Fruit fly (Drosophila melanogaster) whole organism, embryonic: ENCODE results near the gene Syn1.

ENCODE experiments used
- Aef1 ChIP-seq: fragments of 200-800 bp; sonication (Bioruptor generic); IDR thresholded peaks from 3 replicates; pipeline ENCODE4 v1.3.6; 2022; ENCODE audit warnings: missing biosample characterization, missing genetic modification characterization
- B-H2 ChIP-seq: fragments of 200-800 bp; sonication (Bioruptor generic); optimal IDR thresholded peaks from 2 replicates; lab custom pipeline; 2018; ENCODE audit warnings: missing biosample characterization, mild to moderate bottlenecking, missing genetic modification characterization
- CG10654 ChIP-seq: fragments of 200-800 bp; sonication (Bioruptor generic); optimal IDR thresholded peaks from 2 replicates; lab custom pipeline; 2016; ENCODE audit warnings: missing biosample characterization, missing genetic modification characterization
- CG11247 ChIP-seq: fragments of 200-800 bp; sonication (Bioruptor generic); IDR thresholded peaks from 2 replicates; pipeline ENCODE4 v1.3.6; 2022; ENCODE audit warnings: missing biosample characterization, missing genetic modification characterization
- CG11398 ChIP-seq: fragments of 200-800 bp; sonication (Bioruptor generic); optimal IDR thresholded peaks from 2 replicates; lab custom pipeline; 2016; ENCODE audit warnings: missing biosample characterization, missing genetic modification characterization
- CG11560 ChIP-seq: fragments of 200-800 bp; sonication (Bioruptor generic); IDR thresholded peaks from 3 replicates; pipeline ENCODE4 v1.3.6; 2022; ENCODE audit warnings: missing biosample characterization, missing genetic modification characterization
- CG12104 ChIP-seq: fragments of 200-800 bp; sonication (Bioruptor generic); optimal IDR thresholded peaks from 3 replicates; lab custom pipeline; 2016; ENCODE audit warnings: missing biosample characterization, missing genetic modification characterization
- CG12769 ChIP-seq: fragments of 200-800 bp; sonication (Bioruptor generic); optimal IDR thresholded peaks from 2 replicates; lab custom pipeline; 2019; ENCODE audit warnings: missing biosample characterization, mild to moderate bottlenecking, missing genetic modification characterization, moderate library complexity
- CG13775 ChIP-seq: fragments of 200-800 bp; sonication (Bioruptor generic); optimal IDR thresholded peaks from 3 replicates; lab custom pipeline; 2017; ENCODE audit warnings: missing biosample characterization, mild to moderate bottlenecking, missing genetic modification characterization
- CG15269 ChIP-seq: fragments of 200-800 bp; sonication (Bioruptor generic); optimal IDR thresholded peaks from 2 replicates; lab custom pipeline; 2018; ENCODE audit warnings: missing biosample characterization, mild to moderate bottlenecking, missing genetic modification characterization, moderate library complexity
- CG15514 ChIP-seq: fragments of 200-800 bp; sonication (Bioruptor generic); optimal IDR thresholded peaks from 3 replicates; lab custom pipeline; 2017; ENCODE audit warnings: missing biosample characterization, missing genetic modification characterization, mild to moderate bottlenecking, moderate library complexity, missing genetic modification reagents
- CG2199 ChIP-seq: fragments of 200-800 bp; sonication (Bioruptor generic); IDR thresholded peaks from 3 replicates; pipeline ENCODE4 v1.3.6; 2022; ENCODE audit warnings: missing biosample characterization, missing genetic modification characterization
- CG5180 ChIP-seq: fragments of 200-800 bp; sonication (Bioruptor generic); optimal IDR thresholded peaks from 3 replicates; lab custom pipeline; 2017; ENCODE audit warnings: missing biosample characterization, missing genetic modification characterization, mild to moderate bottlenecking, moderate library complexity, missing genetic modification reagents
- CG5953 ChIP-seq: fragments of 200-800 bp; sonication (Bioruptor generic); IDR thresholded peaks from 2 replicates; pipeline ENCODE4 v1.3.6; 2022; ENCODE audit warnings: missing biosample characterization, missing genetic modification characterization
- CG6765 ChIP-seq: fragments of 200-800 bp; sonication (Bioruptor generic); optimal IDR thresholded peaks from 3 replicates; lab custom pipeline; 2017; ENCODE audit warnings: missing biosample characterization, mild to moderate bottlenecking, missing genetic modification characterization
- CG7928 ChIP-seq: fragments of 200-800 bp; sonication (Bioruptor generic); optimal IDR thresholded peaks from 2 replicates; lab custom pipeline; 2017; ENCODE audit warnings: missing biosample characterization, mild to moderate bottlenecking, missing genetic modification characterization
- CG8290 ChIP-seq, 3 experiments: fragments of 200-800 bp; sonication (Bioruptor generic); optimal IDR thresholded peaks; 2 replicates each; lab custom pipeline; 2016 to 2019; ENCODE audit warnings: missing biosample characterization in 3 of 3, missing genetic modification characterization in 3 of 3, mild to moderate bottlenecking in 2 of 3, moderate library complexity in 1 of 3
- CG9215 ChIP-seq: fragments of 200-800 bp; sonication (Bioruptor generic); IDR thresholded peaks from 2 replicates; pipeline ENCODE4 v1.3.6; 2022; ENCODE audit warnings: missing biosample characterization, missing genetic modification characterization
- CG9876 ChIP-seq: fragments of 200-800 bp; sonication (Bioruptor generic); optimal IDR thresholded peaks from 2 replicates; lab custom pipeline; 2016; ENCODE audit warnings: missing biosample characterization, missing genetic modification characterization
- CrebB ChIP-seq: fragments of 200-800 bp; sonication (Bioruptor generic); optimal IDR thresholded peaks from 3 replicates; lab custom pipeline; 2018; ENCODE audit warnings: missing biosample characterization, mild to moderate bottlenecking, missing genetic modification characterization
- Deaf1 ChIP-seq: fragments of 200-800 bp; optimal IDR thresholded peaks from 3 replicates; lab custom pipeline; 2019; ENCODE audit warnings: missing biosample characterization, mild to moderate bottlenecking, missing genetic modification characterization, moderate library complexity
- E2f1 ChIP-seq: fragments of 200-800 bp; sonication (Bioruptor generic); IDR thresholded peaks from 2 replicates; pipeline ENCODE4 v1.3.6; 2022; ENCODE audit warnings: missing biosample characterization, missing genetic modification characterization
- ERR ChIP-seq: fragments of 200-800 bp; sonication (Bioruptor generic); optimal IDR thresholded peaks from 2 replicates; lab custom pipeline; 2016; ENCODE audit warnings: missing biosample characterization, missing genetic modification characterization
- Gsc ChIP-seq: fragments of 200-800 bp; sonication (Bioruptor generic); IDR thresholded peaks from 2 replicates; pipeline ENCODE4 v1.3.6; 2022; ENCODE audit warnings: missing biosample characterization, missing genetic modification characterization
- H15 ChIP-seq: fragments of 200-800 bp; sonication (Bioruptor generic); IDR thresholded peaks from 3 replicates; pipeline ENCODE4 v1.3.6; 2022; ENCODE audit warnings: missing biosample characterization, missing genetic modification characterization
- HmgD ChIP-seq: fragments of 200-800 bp; sonication (Bioruptor generic); optimal IDR thresholded peaks from 3 replicates; lab custom pipeline; 2016; ENCODE audit warnings: missing biosample characterization, missing genetic modification characterization
- NK7.1 ChIP-seq: fragments of 200-800 bp; sonication (Bioruptor generic); optimal IDR thresholded peaks from 3 replicates; lab custom pipeline; 2016; ENCODE audit warnings: missing biosample characterization, missing genetic modification characterization
- Vsx1 ChIP-seq: fragments of 200-800 bp; sonication (Bioruptor generic); optimal IDR thresholded peaks from 2 replicates; lab custom pipeline; 2017; ENCODE audit warnings: missing biosample characterization, mild to moderate bottlenecking, missing genetic modification characterization, missing genetic modification reagents
- Xbp1 ChIP-seq: fragments of 200-800 bp; sonication (Bioruptor generic); optimal IDR thresholded peaks from 3 replicates; lab custom pipeline; 2016; ENCODE audit warnings: missing biosample characterization, mild to moderate bottlenecking, missing genetic modification characterization
- ac ChIP-seq: fragments of 200-800 bp; sonication (Bioruptor generic); optimal IDR thresholded peaks from 3 replicates; lab custom pipeline; 2017; ENCODE audit warnings: missing biosample characterization, mild to moderate bottlenecking, missing genetic modification characterization
- bcd ChIP-seq: fragments of 200-800 bp; sonication (Bioruptor generic); optimal IDR thresholded peaks from 2 replicates; lab custom pipeline; 2017; ENCODE audit warnings: missing biosample characterization, mild to moderate bottlenecking, missing genetic modification characterization
- bowl ChIP-seq: fragments of 200-800 bp; sonication (Bioruptor generic); IDR thresholded peaks from 2 replicates; pipeline ENCODE4 v1.3.6; 2022; ENCODE audit warnings: missing biosample characterization, missing genetic modification characterization
- br ChIP-seq: fragments of >200 bp; optimal IDR thresholded peaks from 2 replicates; lab custom pipeline; 2017
- cad ChIP-seq: fragments of >200 bp; optimal IDR thresholded peaks from 2 replicates; lab custom pipeline; 2017; ENCODE audit warnings: missing biosample characterization, missing genetic modification characterization
- chif ChIP-seq, 2 experiments: fragments of 200-800 bp; sonication (Bioruptor generic); optimal IDR thresholded peaks; 3 replicates each; lab custom pipeline; 2016; ENCODE audit warnings: missing biosample characterization in 2 of 2, missing genetic modification characterization in 2 of 2
- da ChIP-seq: fragments of 200-800 bp; sonication (Bioruptor generic); optimal IDR thresholded peaks from 2 replicates; lab custom pipeline; 2016; ENCODE audit warnings: missing biosample characterization, missing genetic modification characterization
- disco-r ChIP-seq: fragments of 200-800 bp; sonication (Bioruptor generic); optimal IDR thresholded peaks from 2 replicates; lab custom pipeline; 2016; ENCODE audit warnings: missing biosample characterization, missing genetic modification characterization
- eyg ChIP-seq: fragments of 200-800 bp; sonication (Bioruptor generic); optimal IDR thresholded peaks from 3 replicates; lab custom pipeline; 2016; ENCODE audit warnings: missing biosample characterization, missing genetic modification characterization
- gcm ChIP-seq: fragments of 200-800 bp; sonication (Bioruptor generic); optimal IDR thresholded peaks from 2 replicates; lab custom pipeline; 2019; ENCODE audit warnings: missing biosample characterization, mild to moderate bottlenecking, missing genetic modification characterization, moderate library complexity
- grn ChIP-seq: fragments of 200-800 bp; sonication (Bioruptor generic); optimal IDR thresholded peaks from 3 replicates; lab custom pipeline; 2017; ENCODE audit warnings: missing biosample characterization, missing genetic modification characterization
- ind ChIP-seq: fragments of 200-800 bp; sonication (Bioruptor generic); optimal IDR thresholded peaks from 3 replicates; lab custom pipeline; 2016; ENCODE audit warnings: missing biosample characterization, missing genetic modification characterization
- knrl ChIP-seq: fragments of 200-800 bp; sonication (Bioruptor generic); IDR thresholded peaks from 3 replicates; pipeline ENCODE4 v1.3.6; 2022; ENCODE audit warnings: missing biosample characterization, missing genetic modification characterization; ENCODE audit not compliant: partially characterized antibody
- lilli ChIP-seq: fragments of 200-800 bp; sonication (Bioruptor generic); optimal IDR thresholded peaks from 3 replicates; lab custom pipeline; 2016; ENCODE audit warnings: missing biosample characterization, missing genetic modification characterization
- maf-S ChIP-seq: fragments of 200-800 bp; sonication (Bioruptor generic); optimal IDR thresholded peaks from 2 replicates; lab custom pipeline; 2016; ENCODE audit warnings: missing biosample characterization, missing genetic modification characterization
- pita ChIP-seq: fragments of 200-800 bp; sonication (Bioruptor generic); optimal IDR thresholded peaks from 2 replicates; lab custom pipeline; 2017; ENCODE audit warnings: missing biosample characterization, mild to moderate bottlenecking, missing genetic modification characterization
- sima ChIP-seq: fragments of 200-800 bp; sonication (Bioruptor generic); optimal IDR thresholded peaks from 2 replicates; lab custom pipeline; 2016; ENCODE audit warnings: missing biosample characterization, missing genetic modification characterization
- so ChIP-seq: fragments of 200-800 bp; sonication (Bioruptor generic); IDR thresholded peaks from 3 replicates; pipeline ENCODE4 v1.3.6; 2022; ENCODE audit warnings: missing biosample characterization, missing genetic modification characterization
- toy ChIP-seq: fragments of 200-800 bp; sonication (Bioruptor generic); IDR thresholded peaks from 2 replicates; pipeline ENCODE4 v1.3.6; 2022; ENCODE audit warnings: missing biosample characterization, missing genetic modification characterization
- trem ChIP-seq: fragments of 200-800 bp; optimal IDR thresholded peaks from 3 replicates; lab custom pipeline; 2019; ENCODE audit warnings: missing biosample characterization, mild to moderate bottlenecking, missing genetic modification characterization, moderate library complexity
- yki ChIP-seq: fragments of >200 bp; optimal IDR thresholded peaks from 3 replicates; lab custom pipeline; 2018

The Syn1 gene

DNA sequence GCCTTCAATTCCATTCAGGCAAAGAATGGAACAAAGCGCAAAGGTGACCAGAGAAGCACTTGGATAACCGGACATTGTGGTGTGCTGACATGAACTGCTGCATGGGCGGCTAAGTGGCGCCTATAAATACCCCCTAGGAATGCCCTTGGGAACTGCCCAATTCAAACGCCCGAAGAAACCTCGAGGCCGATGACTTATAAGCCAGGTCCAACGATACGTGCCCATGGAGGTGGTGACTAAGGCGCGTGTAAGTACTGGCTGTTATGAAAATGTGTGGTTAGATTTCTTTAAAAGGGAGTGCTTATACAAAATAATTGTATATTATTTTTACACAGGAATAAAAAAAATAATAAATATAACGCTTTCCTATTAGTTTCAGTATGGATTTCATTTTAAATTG lies 40.0 kb downstream of the Syn1 start, which contains the start of gene CG14570:
CG14570 (minus strand) TSS at position 101 of the 400 bp plus-strand sequence.
- TF ChIP-seq CG11247 (GFP tag; lab: Robert Waterston, UW) (peak; percentile 22; the same call in 1 of the 2 replicates), br (lab: Kevin White, UChicago) (no peak)

DNA sequence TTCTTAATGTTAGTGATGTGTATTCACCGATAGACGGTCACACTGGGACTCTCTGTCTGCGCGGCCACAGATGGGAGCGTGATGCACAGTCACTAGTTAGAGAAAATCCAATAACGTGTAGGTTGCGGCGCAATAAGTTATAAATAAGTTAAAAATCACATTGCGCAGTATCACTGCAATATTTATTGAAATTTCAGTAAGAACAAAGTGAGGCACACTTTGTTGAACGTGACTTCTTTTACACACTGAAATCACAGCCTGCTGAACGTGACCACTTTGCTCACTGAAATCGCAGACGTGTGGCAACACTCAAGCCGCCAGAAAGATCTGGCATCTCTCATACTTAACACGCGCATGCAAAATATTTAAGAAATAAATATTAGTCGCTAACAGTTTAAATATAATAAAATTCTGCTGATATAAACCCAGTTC lies 41.7 kb downstream of the Syn1 start, which contains the start of the genes CG11247 and Polr2H:
CG11247 (minus strand) TSS at position 191 of the 432 bp plus-strand sequence.
Polr2H (plus strand) TSS at position 317 of the 432 bp plus-strand sequence.
- TF ChIP-seq bcd (GFP tag; lab: Kevin White, UChicago) = peak; percentile 91
- TF ChIP-seq so (GFP tag; lab: Robert Waterston, UW) = peak; percentile 85
- TF ChIP-seq CG12769 = peak; percentile 94
- TF ChIP-seq eyg (GFP tag; lab: Kevin White, UChicago) = peak; percentile 89
- peak; percentile 79; the same call in 1 of the 2 replicates for TF ChIP-seq toy
- TF ChIP-seq CG5180 (GFP tag; lab: Kevin White, UChicago) = peak; percentile 12
- TF ChIP-seq H15 (GFP tag; lab: Robert Waterston, UW) = peak; percentile 91
- peak; percentile 93 for TF ChIP-seq maf-S
- TF ChIP-seq Xbp1 (GFP tag; lab: Kevin White, UChicago) = peak; percentile 97
- TF ChIP-seq cad (GFP tag; lab: Kevin White, UChicago) = no peak
- TF ChIP-seq CrebB (tag; lab: Kevin White, UChicago) = peak; percentile 76
- TF ChIP-seq CG9215 (GFP tag; lab: Robert Waterston, UW) = peak; percentile 95
- TF ChIP-seq CG8290 (GFP tag; optimal IDR thresholded peaks at IDR 0.05; lab: Kevin White, UChicago) = peak; percentile 87
- peak; percentile 51 to 94 for TF ChIP-seq CG8290 (tag; optimal IDR thresholded peaks at IDR 0.05; lab: Kevin White, UChicago)
- TF ChIP-seq CG11560 (tag; lab: Robert Waterston, UW) = peak; percentile 82
- TF ChIP-seq E2f1 (GFP tag; lab: Robert Waterston, UW) = peak; percentile 87
- TF ChIP-seq Gsc (GFP tag; lab: Robert Waterston, UW) = peak; percentile 86
- TF ChIP-seq CG11398 = peak; percentile 81
- TF ChIP-seq Aef1 (GFP tag; lab: Robert Waterston, UW) = peak; percentile 95
- TF ChIP-seq lilli = peak; percentile 97
- TF ChIP-seq knrl = peak; percentile 90
- TF ChIP-seq yki = peak; percentile 66
- TF ChIP-seq CG9876 (GFP tag; lab: Kevin White, UChicago) = peak; percentile 94
- no peak for TF ChIP-seq CG6765
- peak; percentile 30 for TF ChIP-seq grn (GFP tag; lab: Kevin White, UChicago)
- peak; percentile 31 for TF ChIP-seq Vsx1 (GFP tag; lab: Kevin White, UChicago)
- TF ChIP-seq bowl (GFP tag; lab: Robert Waterston, UW) = peak; percentile 69; the same call in 1 of the 2 replicates
- no peak for TF ChIP-seq ac (GFP tag; lab: Kevin White, UChicago)
- TF ChIP-seq CG2199 (GFP tag; lab: Robert Waterston, UW) = peak; percentile 90
- TF ChIP-seq Deaf1 (tag; lab: Kevin White, UChicago) = no peak
- peak; percentile 72 for TF ChIP-seq NK7.1 (GFP tag; lab: Kevin White, UChicago)
- peak; percentile 41 for TF ChIP-seq gcm (GFP tag; lab: Kevin White, UChicago)
- peak; percentile 55 for TF ChIP-seq CG7928 (GFP tag; lab: Kevin White, UChicago)
- TF ChIP-seq CG5953 (GFP tag; lab: Robert Waterston, UW) = 0 out of 2 replicates have a peak, but pooled peaks have one; percentile 62
- peak; percentile 72 for TF ChIP-seq disco-r (GFP tag; lab: Kevin White, UChicago)
- peak; percentile 72 for TF ChIP-seq CG15514 (GFP tag; lab: Kevin White, UChicago)
- TF ChIP-seq ind = peak; percentile 97
- TF ChIP-seq sima (GFP tag; lab: Kevin White, UChicago) = peak; percentile 61
- TF ChIP-seq pita (GFP tag; lab: Kevin White, UChicago) = no peak
- TF ChIP-seq CG12104 = peak; percentile 64
- peak; percentile 73 for TF ChIP-seq B-H2 (GFP tag; lab: Kevin White, UChicago)
- peak; percentile 89 for TF ChIP-seq trem (tag; lab: Kevin White, UChicago)
- peak; percentile 78 for TF ChIP-seq CG15269 (tag; lab: Kevin White, UChicago)
- TF ChIP-seq CG10654 (GFP tag; lab: Kevin White, UChicago) = peak; percentile 93
- TF ChIP-seq ERR (GFP tag; lab: Kevin White, UChicago) = peak; percentile 79
- TF ChIP-seq CG13775 (GFP tag; lab: Kevin White, UChicago) = peak; percentile 93
- TF ChIP-seq HmgD (GFP tag; lab: Kevin White, UChicago) = peak; percentile 94
- TF ChIP-seq chif (GFP tag; optimal IDR thresholded peaks at IDR 0.05; lab: Kevin White, UChicago) = peak; percentile 92 to 96
- TF ChIP-seq da (GFP tag; lab: Kevin White, UChicago) = peak; percentile 90
